Fruit fly (Drosophila melanogaster) whole organism, embryonic: ENCODE results near the gene ct.
A peak's percentile ranks its signal among the peaks of the same experiment; 100 is the strongest.

Experiments
- CG12299 ChIP-seq: fragments of 200-800 bp; sonication (Bioruptor generic); optimal IDR thresholded peaks from 2 replicates; lab custom pipeline; 2018; ENCODE audit warnings: missing biosample characterization, mild to moderate bottlenecking, missing genetic modification characterization
- CG1233 ChIP-seq: fragments of 200-800 bp; sonication (Bioruptor generic); optimal IDR thresholded peaks from 4 replicates; lab custom pipeline; 2018; ENCODE audit warnings: missing biosample characterization, mild to moderate bottlenecking, missing genetic modification characterization
- CG12769 ChIP-seq: fragments of 200-800 bp; sonication (Bioruptor generic); optimal IDR thresholded peaks from 2 replicates; lab custom pipeline; 2019; ENCODE audit warnings: missing biosample characterization, mild to moderate bottlenecking, missing genetic modification characterization, moderate library complexity
- CG15073 ChIP-seq: fragments of 200-800 bp; sonication (Bioruptor generic); optimal IDR thresholded peaks from 2 replicates; lab custom pipeline; 2016; ENCODE audit warnings: missing biosample characterization, missing genetic modification characterization
- CG1602 ChIP-seq: fragments of 200-800 bp; sonication (Bioruptor generic); optimal IDR thresholded peaks from 3 replicates; lab custom pipeline; 2016; ENCODE audit warnings: missing biosample characterization, missing genetic modification characterization
- CG16813 ChIP-seq: fragments of 200-800 bp; sonication (Bioruptor generic); IDR thresholded peaks from 3 replicates; pipeline ENCODE4 v1.3.6; 2022; ENCODE audit warnings: missing biosample characterization, missing genetic modification characterization; ENCODE audit not compliant: partially characterized antibody
- CG1792 ChIP-seq: fragments of 200-800 bp; sonication (Bioruptor generic); optimal IDR thresholded peaks from 2 replicates; lab custom pipeline; 2016; ENCODE audit warnings: missing biosample characterization, missing genetic modification characterization
- CG18619 ChIP-seq: fragments of 200-800 bp; sonication (Bioruptor generic); optimal IDR thresholded peaks from 3 replicates; lab custom pipeline; 2017; ENCODE audit warnings: missing biosample characterization, mild to moderate bottlenecking, missing genetic modification characterization
- CG30431 ChIP-seq: fragments of 200-800 bp; sonication (Bioruptor generic); optimal IDR thresholded peaks from 2 replicates; lab custom pipeline; 2017; ENCODE audit warnings: missing biosample characterization, missing genetic modification characterization
- CG31441 ChIP-seq: fragments of 200-800 bp; sonication (Bioruptor generic); IDR thresholded peaks from 2 replicates; pipeline ENCODE4 v1.3.6; 2022; ENCODE audit warnings: missing biosample characterization, missing genetic modification characterization
- CG3838 ChIP-seq: fragments of 200-800 bp; sonication (Bioruptor generic); optimal IDR thresholded peaks from 3 replicates; lab custom pipeline; 2016; ENCODE audit warnings: missing biosample characterization, missing genetic modification characterization
- CG43689 ChIP-seq: fragments of 200-800 bp; sonication (Bioruptor generic); IDR thresholded peaks from 2 replicates; pipeline ENCODE4 v1.3.6; 2022; ENCODE audit warnings: missing biosample characterization, missing genetic modification characterization
- CG5245 ChIP-seq: fragments of 200-800 bp; sonication (Bioruptor generic); optimal IDR thresholded peaks from 3 replicates; lab custom pipeline; 2016; ENCODE audit warnings: missing biosample characterization, missing genetic modification characterization
- CG7963 ChIP-seq: fragments of 200-800 bp; sonication (Bioruptor generic); IDR thresholded peaks from 3 replicates; pipeline ENCODE4 v1.3.6; 2022; ENCODE audit warnings: missing biosample characterization, missing genetic modification characterization; ENCODE audit not compliant: partially characterized antibody
- CG8359 ChIP-seq: fragments of 200-800 bp; sonication (Bioruptor generic); optimal IDR thresholded peaks from 2 replicates; lab custom pipeline; 2017; ENCODE audit warnings: missing biosample characterization, mild to moderate bottlenecking, missing genetic modification characterization, borderline replicate concordance
- Dbx ChIP-seq: fragments of 200-800 bp; sonication (Bioruptor generic); IDR thresholded peaks from 3 replicates; pipeline ENCODE4 v1.3.6; 2022; ENCODE audit warnings: missing biosample characterization, missing genetic modification characterization
- Fer2 ChIP-seq: fragments of 200-800 bp; sonication (Bioruptor generic); optimal IDR thresholded peaks from 2 replicates; lab custom pipeline; 2018; ENCODE audit warnings: missing biosample characterization, mild to moderate bottlenecking, missing genetic modification characterization, moderate library complexity
- HHEX ChIP-seq: fragments of 200-800 bp; sonication (Bioruptor generic); optimal IDR thresholded peaks from 3 replicates; lab custom pipeline; 2017; ENCODE audit warnings: missing biosample characterization, mild to moderate bottlenecking, missing genetic modification characterization, missing genetic modification reagents
- HLH3B ChIP-seq: fragments of 200-800 bp; sonication (Bioruptor generic); IDR thresholded peaks from 2 replicates; pipeline ENCODE4 v1.3.6; 2022; ENCODE audit warnings: missing biosample characterization, missing genetic modification characterization
- HmgD ChIP-seq: fragments of 200-800 bp; sonication (Bioruptor generic); optimal IDR thresholded peaks from 3 replicates; lab custom pipeline; 2016; ENCODE audit warnings: missing biosample characterization, missing genetic modification characterization
- Jarid2 ChIP-seq: fragments of 200-800 bp; sonication (Bioruptor generic); optimal IDR thresholded peaks from 3 replicates; lab custom pipeline; 2017; ENCODE audit warnings: mild to moderate bottlenecking, missing biosample characterization, missing genetic modification reagents, missing genetic modification characterization
- Lim3 ChIP-seq: fragments of 200-800 bp; sonication (Bioruptor generic); IDR thresholded peaks from 2 replicates; pipeline ENCODE4 v1.3.6; 2022; ENCODE audit warnings: missing biosample characterization, missing genetic modification characterization
- Neu2 ChIP-seq: fragments of 200-800 bp; sonication (Bioruptor generic); optimal IDR thresholded peaks from 3 replicates; lab custom pipeline; 2016; ENCODE audit warnings: missing biosample characterization, missing genetic modification characterization, borderline replicate concordance
- Ptx1 ChIP-seq: fragments of 200-800 bp; sonication (Bioruptor generic); IDR thresholded peaks from 2 replicates; pipeline ENCODE4 v1.3.6; 2022; ENCODE audit warnings: missing biosample characterization, missing genetic modification characterization
- Scr ChIP-seq: fragments of 200-800 bp; sonication (Bioruptor generic); IDR thresholded peaks from 2 replicates; pipeline ENCODE4 v1.3.6; 2022; ENCODE audit warnings: missing biosample characterization, missing genetic modification characterization; ENCODE audit not compliant: partially characterized antibody
- bcd ChIP-seq: fragments of 200-800 bp; sonication (Bioruptor generic); optimal IDR thresholded peaks from 2 replicates; lab custom pipeline; 2017; ENCODE audit warnings: missing biosample characterization, mild to moderate bottlenecking, missing genetic modification characterization
- br ChIP-seq: fragments of >200 bp; optimal IDR thresholded peaks from 2 replicates; lab custom pipeline; 2017
- btn ChIP-seq: fragments of 200-800 bp; sonication (Bioruptor generic); optimal IDR thresholded peaks from 2 replicates; lab custom pipeline; 2016; ENCODE audit warnings: missing biosample characterization, missing genetic modification characterization
- caup ChIP-seq: fragments of 200-800 bp; sonication (Bioruptor generic); optimal IDR thresholded peaks from 3 replicates; lab custom pipeline; 2017; ENCODE audit warnings: missing biosample characterization, mild to moderate bottlenecking, missing genetic modification characterization, moderate library complexity; ENCODE audit not compliant: severe bottlenecking
- chif ChIP-seq, 2 experiments: fragments of 200-800 bp; sonication (Bioruptor generic); optimal IDR thresholded peaks; 3 replicates each; lab custom pipeline; 2016; ENCODE audit warnings: missing biosample characterization in 2 of 2, missing genetic modification characterization in 2 of 2
- crol ChIP-seq: fragments of 200-800 bp; sonication (Bioruptor generic); IDR thresholded peaks from 2 replicates; pipeline ENCODE4 v1.3.6; 2022; ENCODE audit warnings: missing biosample characterization, missing genetic modification characterization
- cwo ChIP-seq: fragments of 200-800 bp; sonication (Bioruptor generic); optimal IDR thresholded peaks from 3 replicates; lab custom pipeline; 2017; ENCODE audit warnings: missing biosample characterization, missing genetic modification characterization, mild to moderate bottlenecking, moderate library complexity, missing genetic modification reagents
- disco-r ChIP-seq: fragments of 200-800 bp; sonication (Bioruptor generic); optimal IDR thresholded peaks from 2 replicates; lab custom pipeline; 2016; ENCODE audit warnings: missing biosample characterization, missing genetic modification characterization
- dmrt11E ChIP-seq: fragments of 200-800 bp; sonication (Bioruptor generic); optimal IDR thresholded peaks from 3 replicates; lab custom pipeline; 2018; ENCODE audit warnings: missing biosample characterization, mild to moderate bottlenecking, missing genetic modification characterization, moderate library complexity
- dmrt99B ChIP-seq: fragments of 200-800 bp; sonication (Bioruptor generic); optimal IDR thresholded peaks from 2 replicates; lab custom pipeline; 2018; ENCODE audit warnings: missing biosample characterization, mild to moderate bottlenecking, missing genetic modification characterization, moderate library complexity
- eve ChIP-seq, 2 experiments: fragments of >200 bp; optimal IDR thresholded peaks; 2 replicates each; lab custom pipeline; 2017; ENCODE audit warnings: missing biosample characterization in 2 of 2, missing genetic modification characterization in 2 of 2
- gce ChIP-seq: fragments of 200-800 bp; sonication (Bioruptor generic); IDR thresholded peaks from 3 replicates; pipeline ENCODE4 v1.3.6; 2022; ENCODE audit warnings: missing biosample characterization, missing genetic modification characterization
- gcm ChIP-seq: fragments of 200-800 bp; sonication (Bioruptor generic); optimal IDR thresholded peaks from 2 replicates; lab custom pipeline; 2019; ENCODE audit warnings: missing biosample characterization, mild to moderate bottlenecking, missing genetic modification characterization, moderate library complexity
- gem ChIP-seq: fragments of 200-800 bp; sonication (Bioruptor generic); optimal IDR thresholded peaks from 2 replicates; lab custom pipeline; 2019; ENCODE audit warnings: missing biosample characterization, mild to moderate bottlenecking, missing genetic modification characterization, moderate library complexity
- lbe ChIP-seq: fragments of 200-800 bp; sonication (Bioruptor generic); optimal IDR thresholded peaks from 2 replicates; lab custom pipeline; 2016; ENCODE audit warnings: missing biosample characterization, mild to moderate bottlenecking, missing genetic modification characterization
- lilli ChIP-seq: fragments of 200-800 bp; sonication (Bioruptor generic); optimal IDR thresholded peaks from 3 replicates; lab custom pipeline; 2016; ENCODE audit warnings: missing biosample characterization, missing genetic modification characterization
- luna ChIP-seq: fragments of 200-800 bp; sonication (Bioruptor generic); optimal IDR thresholded peaks from 2 replicates; lab custom pipeline; 2016; ENCODE audit warnings: missing biosample characterization, missing genetic modification characterization
- phol ChIP-seq: fragments of 200-800 bp; sonication (Bioruptor generic); optimal IDR thresholded peaks from 3 replicates; lab custom pipeline; 2018; ENCODE audit warnings: missing biosample characterization, mild to moderate bottlenecking, missing genetic modification characterization, moderate library complexity
- pnt ChIP-seq: fragments of 200-800 bp; sonication (Bioruptor generic); optimal IDR thresholded peaks from 3 replicates; lab custom pipeline; 2016; ENCODE audit warnings: missing biosample characterization, missing genetic modification characterization
- pum ChIP-seq: fragments of 200-800 bp; sonication (Bioruptor generic); optimal IDR thresholded peaks from 2 replicates; lab custom pipeline; 2016; ENCODE audit warnings: missing biosample characterization, missing genetic modification characterization
- ranshi ChIP-seq: fragments of 200-800 bp; sonication (Bioruptor generic); IDR thresholded peaks from 2 replicates; pipeline ENCODE4 v1.3.6; 2022; ENCODE audit warnings: missing biosample characterization, missing genetic modification characterization
- slou ChIP-seq: fragments of 200-800 bp; sonication (Bioruptor generic); optimal IDR thresholded peaks from 3 replicates; lab custom pipeline; 2016; ENCODE audit warnings: missing biosample characterization, missing genetic modification characterization
- sob ChIP-seq: fragments of 200-800 bp; sonication (Bioruptor generic); IDR thresholded peaks from 2 replicates; pipeline ENCODE4 v1.3.6; 2022; ENCODE audit warnings: missing biosample characterization, missing genetic modification characterization
- stc ChIP-seq: fragments of 200-800 bp; sonication (Bioruptor generic); IDR thresholded peaks from 2 replicates; pipeline ENCODE4 v1.3.6; 2022; ENCODE audit warnings: missing biosample characterization, missing genetic modification characterization
- tna ChIP-seq: fragments of 200-800 bp; sonication (Bioruptor generic); IDR thresholded peaks from 2 replicates; pipeline ENCODE4 v1.3.6; 2022; ENCODE audit warnings: missing biosample characterization, missing genetic modification characterization; ENCODE audit not compliant: partially characterized antibody

The ct gene

DNA sequence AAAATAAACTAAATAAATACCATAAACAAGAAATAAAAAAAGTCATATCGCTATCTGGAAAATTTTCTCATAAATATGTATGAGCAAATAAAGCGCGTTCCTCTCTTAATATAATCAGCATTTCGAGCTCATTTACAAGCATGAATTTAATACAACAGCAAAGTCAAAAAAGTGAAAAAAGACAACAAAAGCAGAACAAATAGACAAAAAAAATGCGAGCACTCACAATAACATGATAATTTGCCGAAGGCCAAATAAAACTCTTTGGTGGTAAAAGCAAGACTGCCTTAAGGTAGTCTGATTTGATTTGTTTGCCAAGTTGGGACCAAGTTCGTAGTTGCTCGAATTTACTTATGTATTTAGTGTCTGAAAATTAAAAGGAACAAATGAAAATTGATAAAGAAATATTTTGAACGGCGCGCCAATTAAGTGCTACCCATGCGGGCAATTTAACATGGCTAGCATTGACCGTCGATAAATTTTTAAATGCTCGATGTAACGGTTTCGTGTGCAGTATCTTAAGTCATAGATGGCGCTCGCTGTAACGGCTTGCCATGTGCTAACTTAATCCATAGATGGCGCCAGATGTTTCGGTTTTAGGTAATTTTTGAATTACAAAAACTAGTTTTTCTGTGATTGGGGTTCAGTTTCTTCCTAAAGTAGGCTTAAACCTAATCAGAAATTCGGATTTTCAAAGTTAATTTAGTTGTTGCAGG, 102.4 kb downstream of the ct start (continued):
- no peak for TF ChIP-seq CG31441
- TF ChIP-seq btn (GFP tag; lab: Kevin White, UChicago): no peak
- TF ChIP-seq HHEX (GFP tag; lab: Kevin White, UChicago): no peak
- TF ChIP-seq CG15073 (GFP tag; lab: Kevin White, UChicago): no peak
- TF ChIP-seq CG16813 (GFP tag; lab: Robert Waterston, UW): no peak
- TF ChIP-seq lbe (GFP tag; lab: Kevin White, UChicago): no peak
- peak; percentile 54 for TF ChIP-seq lilli (GFP tag; lab: Kevin White, UChicago)
- no peak for TF ChIP-seq sob
- no peak for TF ChIP-seq CG7963 (GFP tag; lab: Robert Waterston, UW)
- no peak for TF ChIP-seq luna (GFP tag; lab: Kevin White, UChicago)
- peak in 1 of 2 experiments; percentile 56 for TF ChIP-seq eve (GFP tag; optimal IDR thresholded peaks at IDR 0.05; lab: Kevin White, UChicago)
- no peak for TF ChIP-seq bcd (GFP tag; lab: Kevin White, UChicago)
- TF ChIP-seq CG43689: no peak
- TF ChIP-seq chif (GFP tag; optimal IDR thresholded peaks at IDR 0.05; lab: Kevin White, UChicago): peak in 1 of 2 experiments; percentile 55
- peak; percentile 6 for TF ChIP-seq CG12299
- peak; percentile 50; the same call in 1 of the 2 replicates for TF ChIP-seq Ptx1
- TF ChIP-seq gem (tag; lab: Kevin White, UChicago): no peak
- TF ChIP-seq pnt (GFP tag; lab: Kevin White, UChicago): peak; percentile 13
- no peak for TF ChIP-seq Neu2
- TF ChIP-seq HLH3B: no peak
- TF ChIP-seq Jarid2 (GFP tag; lab: Kevin White, UChicago): no peak
- TF ChIP-seq HmgD (GFP tag; lab: Kevin White, UChicago): peak; percentile 60
- peak; percentile 34 for TF ChIP-seq CG1602
- TF ChIP-seq CG30431 (GFP tag; lab: Kevin White, UChicago): no peak
- no peak for TF ChIP-seq cwo (GFP tag; lab: Kevin White, UChicago)
- TF ChIP-seq gce (GFP tag; lab: Robert Waterston, UW): no peak
- no peak for TF ChIP-seq pum (GFP tag; lab: Kevin White, UChicago)
- TF ChIP-seq gcm (GFP tag; lab: Kevin White, UChicago): peak; percentile 25
- no peak for TF ChIP-seq CG8359 (GFP tag; lab: Kevin White, UChicago)
- TF ChIP-seq Scr (GFP tag; lab: Robert Waterston, UW): peak; percentile 16; the same call in 1 of the 2 replicates
- no peak for TF ChIP-seq ranshi (GFP tag; lab: Robert Waterston, UW)
- TF ChIP-seq CG18619 (GFP tag; lab: Kevin White, UChicago): no peak
- no peak for TF ChIP-seq caup (GFP tag; lab: Kevin White, UChicago)
- no peak for TF ChIP-seq slou (GFP tag; lab: Kevin White, UChicago)
- TF ChIP-seq br: no peak
- TF ChIP-seq Fer2 (tag; lab: Kevin White, UChicago): no peak
- TF ChIP-seq stc: no peak
- no peak for TF ChIP-seq Lim3
- 0 out of 3 replicates have a peak, but pooled peaks have one; percentile 7 for TF ChIP-seq Dbx (GFP tag; lab: Robert Waterston, UW)
- TF ChIP-seq CG3838 (GFP tag; lab: Kevin White, UChicago): no peak
- peak; percentile 39 for TF ChIP-seq CG5245 (GFP tag; lab: Kevin White, UChicago)
- no peak for TF ChIP-seq CG12769 (tag; lab: Kevin White, UChicago)
- peak; percentile 87 for TF ChIP-seq phol (tag; lab: Kevin White, UChicago)
- TF ChIP-seq dmrt11E (tag; lab: Kevin White, UChicago): no peak
- no peak for TF ChIP-seq tna (GFP tag; lab: Robert Waterston, UW)
- no peak for TF ChIP-seq crol (GFP tag; lab: Robert Waterston, UW)
- no peak for TF ChIP-seq disco-r (GFP tag; lab: Kevin White, UChicago)
- no peak for TF ChIP-seq CG1792 (GFP tag; lab: Kevin White, UChicago)
- TF ChIP-seq dmrt99B (tag; lab: Kevin White, UChicago): peak; percentile 30
- no peak for TF ChIP-seq CG1233
